Worm (Caenorhabditis elegans) whole organism, L4 larva: ENCODE measurements around the gene rpl-42.
A peak's percentile ranks its signal among the peaks of the same experiment; 100 is the strongest.

Source experiments
- aha-1 ChIP-seq: fragments of 150-350 bp; peaks from one replicate; lab custom pipeline; 2014; ENCODE audit warnings: missing biosample characterization, missing genetic modification characterization
- hlh-30 ChIP-seq: sonication (generic microtip); optimal IDR thresholded peaks from 2 replicates; lab custom pipeline; 2017; ENCODE audit warnings: antibody characterized with exemption, mild to moderate bottlenecking, missing genetic modification characterization, missing compliant biosample characterization; ENCODE audit not compliant: insufficient read depth
- mdl-1 ChIP-seq, 2 experiments: fragments of 150-350 bp in 1 of 2; sonication (generic microtip) in 1 of 2; optimal IDR thresholded peaks; 2 replicates each; lab custom pipeline; 2014 to 2017; ENCODE audit warnings: missing biosample characterization in 2 of 2, missing genetic modification characterization in 2 of 2
- saeg-2 ChIP-seq: fragments of 200-800 bp; sonication (Bioruptor generic); IDR thresholded peaks from 2 replicates; pipeline ENCODE4 v1.3.6; 2022; ENCODE audit warnings: missing genetic modification reagents, missing genetic modification characterization, missing compliant biosample characterization
- unc-62 ChIP-seq, 3 experiments: fragments of 150-350 bp in 1 of 3; sonication (generic microtip); optimal IDR thresholded peaks in 2 of 3; peaks in 1 of 3; 1 replicate in 1 of 3; 2 replicates in 2 of 3; lab custom pipeline; 2014 to 2017; ENCODE audit warnings: missing biosample characterization in 3 of 3, missing genetic modification characterization in 3 of 3, missing genetic modification reagents in 3 of 3, missing genotype in 1 of 3
- vab-7 ChIP-seq: fragments of 200-800 bp; sonication (Bioruptor generic); IDR thresholded peaks from 2 replicates; pipeline ENCODE4 v1.3.6; 2022; ENCODE audit warnings: missing genetic modification reagents, missing genetic modification characterization, missing compliant biosample characterization

rpl-42 gene

ce11 chrII:11142571-11142970, 50.1 kb downstream of the rpl-42 start, which contains the start of gene arrd-6:
Gene arrd-6, plus strand, starts transcription at chrII:11142739.
- no peak for TF ChIP-seq saeg-2
- 0 out of 2 replicates have a peak, but pooled peaks have one; percentile 34 for TF ChIP-seq vab-7 (GFP tag; lab: Robert Waterston, UW)
- peak; percentile 2 for TF ChIP-seq hlh-30 (tag; lab: Kevin White, UChicago)
- TF ChIP-seq unc-62 (GFP tag; optimal IDR thresholded peaks at IDR 0.05 in 1 of 2; lab: Kevin White, UChicago) = peak in 1 of 2 experiments; percentile 98
- TF ChIP-seq unc-62 (tag; optimal IDR thresholded peaks at IDR 0.05; lab: Kevin White, UChicago) = no peak
- TF ChIP-seq aha-1 (tag; lab: Kevin White, UChicago) = peak; percentile 56
- TF ChIP-seq mdl-1 (tag; optimal IDR thresholded peaks at IDR 0.05; lab: Kevin White, UChicago) = peak in 1 of 2 experiments; percentile 11
